ENCODE assay signal across 4 fruit fly cellular contexts in genomic region chrX:14208426-14209208, dm6.
TF ChIP-seq lines count a peak whose summit lies in the region.

No protein-coding gene starts in this region.

TF ChIP-seq in whole organism, adult, 20 proteins besides CTCF, POLR2A, EP300 and RAD21 (continued from another document):
- TF ChIP-seq cic (GFP tag; optimal IDR thresholded peaks at IDR 0.05; lab: Kevin White, UChicago), result no peak
TF ChIP-seq in whole organism, adult: peak in this region for 9.

TF ChIP-seq in whole organism, embryonic, 481 proteins besides CTCF, POLR2A, EP300 and RAD21 (continued from another document and continues in another):
- TF ChIP-seq Antp (GFP tag; optimal IDR thresholded peaks at IDR 0.05; lab: Kevin White, UChicago) (no peak), CG7987 (GFP tag; optimal IDR thresholded peaks at IDR 0.05; lab: Kevin White, UChicago) (no peak), Abd-B (GFP tag; optimal IDR thresholded peaks at IDR 0.05; lab: Kevin White, UChicago) (no peak), mirr (GFP tag; optimal IDR thresholded peaks at IDR 0.05; lab: Kevin White, UChicago) (no peak), YL-1 (GFP tag; optimal IDR thresholded peaks at IDR 0.05; lab: Kevin White, UChicago) (peak; percentile 0), zf30C (GFP tag; optimal IDR thresholded peaks at IDR 0.05; lab: Kevin White, UChicago) (no peak), disco-r (GFP tag; optimal IDR thresholded peaks at IDR 0.05; lab: Kevin White, UChicago) (no peak), sqz (GFP tag; optimal IDR thresholded peaks at IDR 0.05; lab: Kevin White, UChicago) (peak; percentile 57), wor (GFP tag; IDR thresholded peaks at IDR 0.05; lab: Robert Waterston, UW) (peak; percentile 39; the same call in 1 of the 2 replicates), sens (GFP tag; lab: Kevin White, UChicago) (peak; percentile 93), Max (GFP tag; optimal IDR thresholded peaks at IDR 0.05; lab: Kevin White, UChicago) (peak; percentile 5), CoRest (tag; optimal IDR thresholded peaks at IDR 0.05; lab: Kevin White, UChicago) (peak; percentile 61), CG33557 (GFP tag; optimal IDR thresholded peaks at IDR 0.05; lab: Kevin White, UChicago) (peak; percentile 22), sr (GFP tag; IDR thresholded peaks at IDR 0.05; lab: Robert Waterston, UW) (no peak), CG32767 (GFP tag; IDR thresholded peaks at IDR 0.05; lab: Robert Waterston, UW) (peak; percentile 61; the same call in 1 of the 2 replicates), CG2678 (tag; optimal IDR thresholded peaks at IDR 0.05; lab: Kevin White, UChicago) (peak; percentile 76), CG13287 (GFP tag; IDR thresholded peaks at IDR 0.05; lab: Robert Waterston, UW; ENCODE audit: partially characterized antibody) (no peak; the same call in 1 of the 2 replicates), CG6791 (GFP tag; IDR thresholded peaks at IDR 0.05; lab: Robert Waterston, UW; ENCODE audit: partially characterized antibody) (no peak), CG7963 (GFP tag; IDR thresholded peaks at IDR 0.05; lab: Robert Waterston, UW; ENCODE audit: partially characterized antibody) (no peak), Awh (GFP tag; IDR thresholded peaks at IDR 0.05; lab: Robert Waterston, UW) (no peak; the same call in 1 of the 2 replicates), CG9876 (GFP tag; optimal IDR thresholded peaks at IDR 0.05; lab: Kevin White, UChicago) (no peak), gro (GFP tag; optimal IDR thresholded peaks at IDR 0.05; lab: Kevin White, UChicago) (no peak), btn (GFP tag; optimal IDR thresholded peaks at IDR 0.05; lab: Kevin White, UChicago) (no peak), CG9932 (GFP tag; IDR thresholded peaks at IDR 0.05; lab: Robert Waterston, UW) (no peak), CG11560 (tag; IDR thresholded peaks at IDR 0.05; lab: Robert Waterston, UW) (no peak), lov (optimal IDR thresholded peaks at IDR 0.05; lab: Kevin White, UChicago) (no peak), lov (GFP tag; IDR thresholded peaks at IDR 0.05; lab: Robert Waterston, UW) (0 out of 3 replicates have a peak, but pooled peaks have one; percentile 23), CG31388 (GFP tag; optimal IDR thresholded peaks at IDR 0.05; lab: Kevin White, UChicago) (no peak), B-H1 (GFP tag; IDR thresholded peaks at IDR 0.05; lab: Robert Waterston, UW) (peak; percentile 34; the same call in 1 of the 3 replicates), Hey (tag; optimal IDR thresholded peaks at IDR 0.05; lab: Kevin White, UChicago) (no peak), CG31441 (GFP tag; IDR thresholded peaks at IDR 0.05; lab: Robert Waterston, UW) (peak; percentile 76), CG6689 (GFP tag; IDR thresholded peaks at IDR 0.05; lab: Robert Waterston, UW) (peak; percentile 55), hb (GFP tag; IDR thresholded peaks at IDR 0.05; lab: Robert Waterston, UW; ENCODE audit: partially characterized antibody) (no peak), abd-A (tag; optimal IDR thresholded peaks at IDR 0.05; lab: Kevin White, UChicago) (no peak), CG11695 (GFP tag; IDR thresholded peaks at IDR 0.05; lab: Robert Waterston, UW) (peak; percentile 69; the same call in 2 of the 3 replicates), HLH4C (GFP tag; IDR thresholded peaks at IDR 0.05; lab: Robert Waterston, UW; ENCODE audit: partially characterized antibody) (no peak), gem (tag; optimal IDR thresholded peaks at IDR 0.05; lab: Kevin White, UChicago) (peak; percentile 80), Neu2 (GFP tag; optimal IDR thresholded peaks at IDR 0.05; lab: Kevin White, UChicago; ENCODE audit: borderline replicate concordance) (no peak), CG7372 (GFP tag; IDR thresholded peaks at IDR 0.05; lab: Robert Waterston, UW) (0 out of 2 replicates have a peak, but pooled peaks have one; percentile 29), Atf-2 (GFP tag; optimal IDR thresholded peaks at IDR 0.05; lab: Kevin White, UChicago) (peak; percentile 22), Fer1 (GFP tag; optimal IDR thresholded peaks at IDR 0.05; lab: Kevin White, UChicago) (peak; percentile 33), Fer3 (tag; optimal IDR thresholded peaks at IDR 0.05; lab: Kevin White, UChicago) (peak; percentile 35)

TF ChIP-seq in whole organism, prepupa, 60 proteins besides CTCF, POLR2A, EP300 and RAD21 (continued from another document):
- TF ChIP-seq CG7368 (GFP tag; optimal IDR thresholded peaks at IDR 0.05; lab: Kevin White, UChicago) (peak; percentile 54), fd85E (GFP tag; optimal IDR thresholded peaks at IDR 0.05; lab: Kevin White, UChicago) (peak; percentile 56), lz (GFP tag; optimal IDR thresholded peaks at IDR 0.05; lab: Kevin White, UChicago) (peak; percentile 69), CG11902 (GFP tag; optimal IDR thresholded peaks at IDR 0.05; lab: Kevin White, UChicago) (peak; percentile 30), eg (GFP tag; IDR thresholded peaks at IDR 0.05; lab: Robert Waterston, UW) (peak; percentile 84), CG8319 (GFP tag; optimal IDR thresholded peaks at IDR 0.05; lab: Kevin White, UChicago) (peak; percentile 38), Sox14 (GFP tag; optimal IDR thresholded peaks at IDR 0.05; lab: Kevin White, UChicago) (peak; percentile 59), net (GFP tag; optimal IDR thresholded peaks at IDR 0.05; lab: Kevin White, UChicago) (peak; percentile 79), CG3919 (GFP tag; optimal IDR thresholded peaks at IDR 0.05; lab: Kevin White, UChicago) (peak; percentile 77), Eip93F (GFP tag; optimal IDR thresholded peaks at IDR 0.05; lab: Kevin White, UChicago) (no peak), CG6163 (GFP tag; IDR thresholded peaks at IDR 0.05; lab: Robert Waterston, UW) (peak; percentile 85), Hr4 (GFP tag; optimal IDR thresholded peaks at IDR 0.05; lab: Kevin White, UChicago) (peak; percentile 73), CG32006 (GFP tag; optimal IDR thresholded peaks at IDR 0.05; lab: Kevin White, UChicago) (peak; percentile 71), CG9139 (GFP tag; optimal IDR thresholded peaks at IDR 0.05; lab: Kevin White, UChicago) (peak; percentile 72), CG1621 (tag; optimal IDR thresholded peaks at IDR 0.05; lab: Kevin White, UChicago) (peak; percentile 59), topi (GFP tag; optimal IDR thresholded peaks at IDR 0.05; lab: Kevin White, UChicago) (peak; percentile 79), dac (GFP tag; optimal IDR thresholded peaks at IDR 0.05; lab: Kevin White, UChicago) (peak; percentile 44), Gug (GFP tag; IDR thresholded peaks at IDR 0.05; lab: Robert Waterston, UW) (no peak; the same call in 1 of the 2 replicates), CG11762 (GFP tag; optimal IDR thresholded peaks at IDR 0.05; lab: Kevin White, UChicago; ENCODE audit: insufficient read depth) (peak; percentile 57), CG6808 (GFP tag; optimal IDR thresholded peaks at IDR 0.05; lab: Kevin White, UChicago) (peak; percentile 74), CG8119 (GFP tag; IDR thresholded peaks at IDR 0.05; lab: Robert Waterston, UW) (peak; percentile 82), CG4318 (GFP tag; optimal IDR thresholded peaks at IDR 0.05; lab: Kevin White, UChicago) (no peak), fkh (GFP tag; optimal IDR thresholded peaks at IDR 0.05; lab: Kevin White, UChicago) (no peak), Hr39 (GFP tag; optimal IDR thresholded peaks at IDR 0.05; lab: Kevin White, UChicago) (peak; percentile 46), Met (GFP tag; optimal IDR thresholded peaks at IDR 0.05; lab: Kevin White, UChicago) (peak; percentile 83), Sox102F (GFP tag; optimal IDR thresholded peaks at IDR 0.05; lab: Kevin White, UChicago) (peak; percentile 57), Eip78C (GFP tag; lab: Kevin White, UChicago) (peak; percentile 96), CG11294 (GFP tag; IDR thresholded peaks at IDR 0.05; lab: Robert Waterston, UW) (peak; percentile 18; the same call in 1 of the 2 replicates), CG10631 (GFP tag; optimal IDR thresholded peaks at IDR 0.05; lab: Kevin White, UChicago) (peak; percentile 59), fd59A (GFP tag; optimal IDR thresholded peaks at IDR 0.05; lab: Kevin White, UChicago) (peak; percentile 56), CG15336 (GFP tag; IDR thresholded peaks at IDR 0.05; lab: Robert Waterston, UW) (peak; percentile 83), esn (GFP tag; optimal IDR thresholded peaks at IDR 0.05; lab: Kevin White, UChicago) (peak; percentile 68), Ets96B (tag; optimal IDR thresholded peaks at IDR 0.05; lab: Kevin White, UChicago) (peak; percentile 68), Eip75B (GFP tag; optimal IDR thresholded peaks at IDR 0.05; lab: Kevin White, UChicago) (peak; percentile 85), Ets21C (GFP tag; optimal IDR thresholded peaks at IDR 0.05; lab: Kevin White, UChicago) (no peak), Hr38 (GFP tag; optimal IDR thresholded peaks at IDR 0.05; lab: Kevin White, UChicago) (no peak), CG3032 (tag; optimal IDR thresholded peaks at IDR 0.05; lab: Kevin White, UChicago) (peak; percentile 75), salr (GFP tag; optimal IDR thresholded peaks at IDR 0.05; lab: Kevin White, UChicago) (peak; percentile 25 to 63), CG34406 (GFP tag; optimal IDR thresholded peaks at IDR 0.05; lab: Kevin White, UChicago) (peak; percentile 73), CG31627 (GFP tag; optimal IDR thresholded peaks at IDR 0.05; lab: Kevin White, UChicago) (peak; percentile 54), spab (GFP tag; optimal IDR thresholded peaks at IDR 0.05; lab: Kevin White, UChicago) (peak; percentile 62)

TF ChIP-seq in whole organism, pupa, 21 proteins besides CTCF, POLR2A, EP300 and RAD21 (continued from another document):
- peak; percentile 38 for TF ChIP-seq CG13204 (GFP tag; optimal IDR thresholded peaks at IDR 0.05; lab: Kevin White, UChicago)
